Fruit fly (Drosophila melanogaster) whole organism, embryonic: ENCODE data around the gene disco.

Source experiments
- CG15514 ChIP-seq: fragments of 200-800 bp; sonication (Bioruptor generic); optimal IDR thresholded peaks from 3 replicates; lab custom pipeline; 2017; ENCODE audit warnings: missing biosample characterization, missing genetic modification characterization, mild to moderate bottlenecking, moderate library complexity, missing genetic modification reagents
- CG33213 ChIP-seq: fragments of 200-800 bp; sonication (Bioruptor generic); optimal IDR thresholded peaks from 3 replicates; lab custom pipeline; 2016; ENCODE audit warnings: missing biosample characterization, missing genetic modification characterization
- CG6813 ChIP-seq: fragments of 200-800 bp; sonication (Bioruptor generic); optimal IDR thresholded peaks from 2 replicates; lab custom pipeline; 2017; ENCODE audit warnings: missing biosample characterization, missing genetic modification characterization, mild to moderate bottlenecking, moderate library complexity, missing genetic modification reagents
- CG8478 ChIP-seq: fragments of >200 bp; optimal IDR thresholded peaks from 2 replicates; lab custom pipeline; 2018
- Hr39 ChIP-seq: fragments of >200 bp; optimal IDR thresholded peaks from 2 replicates; lab custom pipeline; 2017
- MTF-1 ChIP-seq: fragments of 200-800 bp; sonication (Bioruptor generic); optimal IDR thresholded peaks from 2 replicates; lab custom pipeline; 2018; ENCODE audit warnings: missing biosample characterization, mild to moderate bottlenecking, missing genetic modification characterization, borderline replicate concordance
- cwo ChIP-seq: fragments of 200-800 bp; sonication (Bioruptor generic); optimal IDR thresholded peaks from 3 replicates; lab custom pipeline; 2017; ENCODE audit warnings: missing biosample characterization, missing genetic modification characterization, mild to moderate bottlenecking, moderate library complexity, missing genetic modification reagents
- nmo ChIP-seq: fragments of 200-800 bp; sonication (Bioruptor generic); optimal IDR thresholded peaks from 2 replicates; lab custom pipeline; 2018; ENCODE audit warnings: missing biosample characterization, mild to moderate bottlenecking, missing genetic modification characterization, moderate library complexity
- stc ChIP-seq: fragments of 200-800 bp; sonication (Bioruptor generic); IDR thresholded peaks from 2 replicates; pipeline ENCODE4 v1.3.6; 2022; ENCODE audit warnings: missing biosample characterization, missing genetic modification characterization
- vvl ChIP-seq: fragments of 200-800 bp; sonication (Bioruptor generic); IDR thresholded peaks from 2 replicates; pipeline ENCODE4 v1.3.6; 2022; ENCODE audit warnings: missing biosample characterization, missing genetic modification characterization

dm6 chrX:16193814-16194213 lies 22.7 kb downstream of the disco start:
- TF ChIP-seq cwo, result no peak
- no peak for TF ChIP-seq CG33213
- no peak for TF ChIP-seq nmo (GFP tag; lab: Kevin White, UChicago)
- TF ChIP-seq stc (GFP tag; lab: Robert Waterston, UW), result 0 out of 2 replicates have a peak, but pooled peaks have one; percentile 15
- TF ChIP-seq vvl, result no peak
- no peak for TF ChIP-seq CG8478 (lab: Kevin White, UChicago)
- TF ChIP-seq Hr39 (lab: Kevin White, UChicago), result no peak
- no peak for TF ChIP-seq CG15514 (GFP tag; lab: Kevin White, UChicago)
- TF ChIP-seq MTF-1 (GFP tag; lab: Kevin White, UChicago), result no peak
- no peak for TF ChIP-seq CG6813
